Fruit fly (Drosophila melanogaster): ENCODE measurements around the gene chas.

Gene chas

DNA sequence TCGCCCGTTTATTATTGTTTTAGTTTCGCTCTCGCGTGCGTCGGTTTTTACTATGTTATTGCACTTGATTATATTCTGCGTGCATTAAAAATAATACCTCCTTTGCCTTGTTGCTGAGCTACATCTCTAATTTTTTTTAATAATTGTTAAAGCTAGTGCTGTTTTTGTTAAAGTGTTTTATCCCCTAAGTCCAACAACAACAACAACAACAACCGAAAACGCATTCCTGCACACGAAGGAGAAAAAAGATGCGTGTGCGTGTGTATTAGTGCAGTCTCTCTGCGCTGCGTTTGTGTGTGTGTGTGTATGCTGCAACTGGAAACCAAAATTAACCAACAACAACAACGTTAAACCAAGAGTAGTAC lies 39.9 kb upstream of the chas start:
- TF ChIP-seq nerfin-1 (tag; optimal IDR thresholded peaks at IDR 0.05) (peak; percentile 81), wek (GFP tag; optimal IDR thresholded peaks at IDR 0.05) (no peak), Med (GFP tag) (peak; percentile 74), CG18619 (GFP tag; optimal IDR thresholded peaks at IDR 0.05) (no peak), Jarid2 (GFP tag; optimal IDR thresholded peaks at IDR 0.05) (peak; percentile 28), dmrt11E (tag; optimal IDR thresholded peaks at IDR 0.05) (no peak), D19A (tag; optimal IDR thresholded peaks at IDR 0.05) (no peak), Gug (GFP tag; IDR thresholded peaks at IDR 0.05) (no peak), CG11247 (GFP tag; IDR thresholded peaks at IDR 0.05) (no peak), CG9215 (GFP tag; IDR thresholded peaks at IDR 0.05) (no peak), maf-S (GFP tag; optimal IDR thresholded peaks at IDR 0.05) (no peak), sens (GFP tag) (peak; percentile 73), PHDP (tag; optimal IDR thresholded peaks at IDR 0.05) (no peak), CG7556 (GFP tag; optimal IDR thresholded peaks at IDR 0.05) (no peak), sna (GFP tag; IDR thresholded peaks at IDR 0.05; ENCODE audit: partially characterized antibody) (0 out of 2 replicates have a peak, but pooled peaks have one; percentile 1), Sox100B (GFP tag; optimal IDR thresholded peaks at IDR 0.05) (no peak), zf30C (GFP tag; optimal IDR thresholded peaks at IDR 0.05) (peak; percentile 69), sd (tag; optimal IDR thresholded peaks at IDR 0.05) (peak; percentile 1), CG34422 (GFP tag; IDR thresholded peaks at IDR 0.05) (0 out of 3 replicates have a peak, but pooled peaks have one; percentile 6), eve (GFP tag; optimal IDR thresholded peaks at IDR 0.05) (peak in 1 of 2 experiments; percentile 82), Nf-YA (GFP tag; IDR thresholded peaks at IDR 0.05) (no peak), Usf (GFP tag; optimal IDR thresholded peaks at IDR 0.05) (no peak), CG7963 (GFP tag; IDR thresholded peaks at IDR 0.05; ENCODE audit: partially characterized antibody) (no peak), CG4360 (GFP tag; IDR thresholded peaks at IDR 0.05) (peak; percentile 86), MTF-1 (GFP tag; optimal IDR thresholded peaks at IDR 0.05; ENCODE audit: borderline replicate concordance) (no peak)

dm6 chrX:17737812-17738473 lies 39.4 kb upstream of the chas start:
- TF ChIP-seq Hmx (GFP tag; optimal IDR thresholded peaks at IDR 0.05) (no peak), CG13296 (GFP tag; optimal IDR thresholded peaks at IDR 0.05) (peak; percentile 58), CG7357 (GFP tag; IDR thresholded peaks at IDR 0.05) (no peak), onecut (GFP tag; IDR thresholded peaks at IDR 0.05) (peak; percentile 85), CG1832 (GFP tag; optimal IDR thresholded peaks at IDR 0.05) (no peak), CG17359 (tag; optimal IDR thresholded peaks at IDR 0.05) (peak; percentile 42), zfh1 (GFP tag; IDR thresholded peaks at IDR 0.05) (no peak; the same call in 2 of the 3 replicates), rib (GFP tag; IDR thresholded peaks at IDR 0.05) (no peak), ftz-f1 (GFP tag; optimal IDR thresholded peaks at IDR 0.05) (no peak), CG30020 (tag; optimal IDR thresholded peaks at IDR 0.05) (peak; percentile 7), CG13624 (GFP tag; optimal IDR thresholded peaks at IDR 0.05) (peak; percentile 79), CkIIα-i1 (GFP tag; IDR thresholded peaks at IDR 0.05) (no peak), chm (GFP tag; IDR thresholded peaks at IDR 0.05) (peak; percentile 66), pb (GFP tag; optimal IDR thresholded peaks at IDR 0.05) (peak; percentile 14), vfl (GFP tag; optimal IDR thresholded peaks at IDR 0.05) (peak; percentile 31), TFAM (GFP tag; optimal IDR thresholded peaks at IDR 0.05) (no peak), CG17612 (GFP tag; IDR thresholded peaks at IDR 0.05) (no peak), bcd (GFP tag; optimal IDR thresholded peaks at IDR 0.05) (peak; percentile 57), ham (GFP tag; IDR thresholded peaks at IDR 0.05) (no peak), nom (GFP tag; optimal IDR thresholded peaks at IDR 0.05) (no peak), H2.0 (GFP tag; IDR thresholded peaks at IDR 0.05) (peak; percentile 46; the same call in 1 of the 2 replicates), org-1 (GFP tag; optimal IDR thresholded peaks at IDR 0.05) (peak; percentile 38), CG11247 (GFP tag; IDR thresholded peaks at IDR 0.05) (0 out of 2 replicates have a peak, but pooled peaks have one; percentile 35), peb (GFP tag; IDR thresholded peaks at IDR 0.05) (peak; percentile 11; the same call in 1 of the 2 replicates), E2f1 (GFP tag; IDR thresholded peaks at IDR 0.05) (no peak), CG18599 (GFP tag; optimal IDR thresholded peaks at IDR 0.05) (peak; percentile 66), Pdp1 (GFP tag; optimal IDR thresholded peaks at IDR 0.05) (peak in 1 of 2 experiments; percentile 36)

Data from whole organism, embryonic.